Fruit fly (Drosophila melanogaster): Measurements from ENCODE around the gene TBC1D23.

TBC1D23 gene

dm6 chr2L:1144371-1145360, 15.6 kb downstream of the TBC1D23 start (continued):
- TF ChIP-seq ken (GFP tag; IDR thresholded peaks at IDR 0.05) = peak; percentile 62; the same call in 1 of the 3 replicates
- peak; percentile 81 for TF ChIP-seq corto (GFP tag; optimal IDR thresholded peaks at IDR 0.05)
- no peak for TF ChIP-seq hth (optimal IDR thresholded peaks at IDR 0.05)
- TF ChIP-seq CG14965 (GFP tag; optimal IDR thresholded peaks at IDR 0.05; ENCODE audit: borderline replicate concordance) = no peak
- no peak for TF ChIP-seq CG5953 (GFP tag; IDR thresholded peaks at IDR 0.05)
- no peak for TF ChIP-seq pzg (GFP tag; optimal IDR thresholded peaks at IDR 0.05)
- TF ChIP-seq CG14860 (GFP tag; IDR thresholded peaks at IDR 0.05; ENCODE audit: partially characterized antibody) = 0 out of 3 replicates have a peak, but pooled peaks have one; percentile 15
- no peak for TF ChIP-seq en (GFP tag; optimal IDR thresholded peaks at IDR 0.05)
- no peak for TF ChIP-seq yki (optimal IDR thresholded peaks at IDR 0.05)
- TF ChIP-seq Kr (GFP tag; optimal IDR thresholded peaks at IDR 0.05) = no peak
- TF ChIP-seq Fer1 (GFP tag; optimal IDR thresholded peaks at IDR 0.05) = peak; percentile 47
- TF ChIP-seq CoRest (tag; optimal IDR thresholded peaks at IDR 0.05) = peak; percentile 60
- no peak for TF ChIP-seq Doc2 (GFP tag; IDR thresholded peaks at IDR 0.05)
- TF ChIP-seq inv (GFP tag; IDR thresholded peaks at IDR 0.05; ENCODE audit: partially characterized antibody) = no peak
- TF ChIP-seq CG6272 (GFP tag; IDR thresholded peaks at IDR 0.05) = no peak
- no peak for TF ChIP-seq ssp (GFP tag; IDR thresholded peaks at IDR 0.05)
- no peak for TF ChIP-seq Neu2 (GFP tag; optimal IDR thresholded peaks at IDR 0.05; ENCODE audit: borderline replicate concordance)
- no peak for TF ChIP-seq Taf1 (GFP tag; IDR thresholded peaks at IDR 0.05)
- TF ChIP-seq CG33213 (GFP tag; optimal IDR thresholded peaks at IDR 0.05) = no peak
- peak; percentile 70 for TF ChIP-seq CG18262 (tag; optimal IDR thresholded peaks at IDR 0.05)
- peak; percentile 35; the same call in 1 of the 2 replicates for TF ChIP-seq esg (GFP tag; conservative IDR thresholded peaks at IDR 0.05)
- peak; percentile 54 for TF ChIP-seq CG15269 (tag; optimal IDR thresholded peaks at IDR 0.05)
- no peak for TF ChIP-seq Oaz (GFP tag; IDR thresholded peaks at IDR 0.05)
- TF ChIP-seq CHES-1-like (GFP tag; optimal IDR thresholded peaks at IDR 0.05) = peak; percentile 21
- peak; percentile 42 for TF ChIP-seq Ssrp (tag; optimal IDR thresholded peaks at IDR 0.05)
- TF ChIP-seq CG9817 (tag; optimal IDR thresholded peaks at IDR 0.05) = peak; percentile 54
- no peak for TF ChIP-seq CG11696 (GFP tag; IDR thresholded peaks at IDR 0.05)
- peak; percentile 51 for TF ChIP-seq CG2202 (tag; optimal IDR thresholded peaks at IDR 0.05)
- peak; percentile 53 for TF ChIP-seq Hmr (GFP tag; optimal IDR thresholded peaks at IDR 0.05)
- peak; percentile 92 for TF ChIP-seq Ets65A (GFP tag)
- no peak for TF ChIP-seq CG6683 (GFP tag; optimal IDR thresholded peaks at IDR 0.05)
- no peak for TF ChIP-seq ab (GFP tag; optimal IDR thresholded peaks at IDR 0.05)
- no peak for TF ChIP-seq CG7372 (GFP tag; IDR thresholded peaks at IDR 0.05)
- peak; percentile 35 for TF ChIP-seq CG13624 (GFP tag; optimal IDR thresholded peaks at IDR 0.05)
- peak; percentile 7 for TF ChIP-seq CG17802 (tag; optimal IDR thresholded peaks at IDR 0.05)
- no peak for TF ChIP-seq wdn (GFP tag; IDR thresholded peaks at IDR 0.05)
- peak; percentile 30 for TF ChIP-seq CG16815 (GFP tag; optimal IDR thresholded peaks at IDR 0.05)
- no peak for TF ChIP-seq dimm (GFP tag; IDR thresholded peaks at IDR 0.05)
- peak; percentile 70 for TF ChIP-seq CG12391 (tag; optimal IDR thresholded peaks at IDR 0.05)
- TF ChIP-seq tna (GFP tag; IDR thresholded peaks at IDR 0.05; ENCODE audit: partially characterized antibody) = no peak
- TF ChIP-seq gt (GFP tag; IDR thresholded peaks at IDR 0.05) = 0 out of 2 replicates have a peak, but pooled peaks have one; percentile 9
- no peak for TF ChIP-seq Mad (GFP tag; optimal IDR thresholded peaks at IDR 0.05)
- TF ChIP-seq CG11456 (GFP tag; IDR thresholded peaks at IDR 0.05) = no peak
- no peak for TF ChIP-seq Stat92E (GFP tag; optimal IDR thresholded peaks at IDR 0.05)
- TF ChIP-seq sisA (GFP tag; IDR thresholded peaks at IDR 0.05) = peak; percentile 47
- no peak for TF ChIP-seq CG17612 (GFP tag; IDR thresholded peaks at IDR 0.05)
- TF ChIP-seq CG4820 (GFP tag; optimal IDR thresholded peaks at IDR 0.05) = peak; percentile 33
- peak; percentile 16; the same call in 1 of the 3 replicates for TF ChIP-seq Aef1 (GFP tag; IDR thresholded peaks at IDR 0.05)
- TF ChIP-seq stwl (tag; optimal IDR thresholded peaks at IDR 0.05) = no peak

Data from whole organism, embryonic.